Worm (Caenorhabditis elegans) whole organism, mixed stage, embryonic: ENCODE results near the gene cal-5.

Experiments used
- elt-1 ChIP-seq: sonication (generic microtip); optimal IDR thresholded peaks from 2 replicates; lab custom pipeline; 2017; ENCODE audit warnings: missing genetic modification characterization, mild to moderate bottlenecking, missing compliant biosample characterization, antibody characterized with exemption, moderate library complexity, borderline replicate concordance; ENCODE audit not compliant: insufficient read depth
- snpc-4 ChIP-seq: fragments of 150-350 bp; optimal IDR thresholded peaks from 2 replicates; lab custom pipeline; 2014; ENCODE audit warnings: missing biosample characterization, missing genetic modification characterization
- unc-39 ChIP-seq: fragments of 150-350 bp; optimal IDR thresholded peaks from 2 replicates; lab custom pipeline; 2014; ENCODE audit warnings: missing biosample characterization, missing genetic modification characterization
- ztf-11 ChIP-seq: fragments of 150-350 bp; optimal IDR thresholded peaks from 2 replicates; lab custom pipeline; 2014; ENCODE audit warnings: missing biosample characterization, missing genetic modification characterization

ce11 chrX:5102338-5102737 is 24.6 kb upstream of the cal-5 start:
- TF ChIP-seq snpc-4 (no peak), unc-39 (tag; lab: Kevin White, UChicago) (no peak), elt-1 (tag; lab: Kevin White, UChicago) (no peak), ztf-11 (tag; lab: Kevin White, UChicago) (no peak)
